Fruit fly (Drosophila melanogaster) whole organism, prepupa: Measurements from ENCODE around the gene mtm.

ENCODE experiments used
- Blimp-1 ChIP-seq: fragments of 200-800 bp; sonication (Bioruptor generic); optimal IDR thresholded peaks from 3 replicates; lab custom pipeline; 2017; ENCODE audit warnings: missing biosample characterization, missing genetic modification characterization, mild to moderate bottlenecking, moderate library complexity, missing genetic modification reagents
- CG10631 ChIP-seq: fragments of 200-800 bp; sonication (Bioruptor generic); optimal IDR thresholded peaks from 2 replicates; lab custom pipeline; 2016; ENCODE audit warnings: missing biosample characterization, missing genetic modification characterization
- CG10669 ChIP-seq: fragments of 200-800 bp; sonication (Bioruptor generic); optimal IDR thresholded peaks from 3 replicates; lab custom pipeline; 2018; ENCODE audit warnings: missing biosample characterization, mild to moderate bottlenecking, missing genetic modification characterization, moderate library complexity
- CG11294 ChIP-seq: fragments of 200-800 bp; sonication (Bioruptor generic); IDR thresholded peaks from 2 replicates; pipeline ENCODE4 v1.3.6; 2022; ENCODE audit warnings: missing biosample characterization, missing genetic modification characterization
- CG11762 ChIP-seq: fragments of 200-800 bp; sonication (Bioruptor generic); optimal IDR thresholded peaks from 3 replicates; lab custom pipeline; 2016; ENCODE audit warnings: missing biosample characterization, missing genetic modification characterization; ENCODE audit not compliant: insufficient read depth
- CG15336 ChIP-seq: fragments of 200-800 bp; sonication (Bioruptor generic); IDR thresholded peaks from 2 replicates; pipeline ENCODE4 v1.3.6; 2022; ENCODE audit warnings: missing biosample characterization, missing genetic modification characterization
- CG1621 ChIP-seq: fragments of 200-800 bp; sonication (Bioruptor generic); optimal IDR thresholded peaks from 3 replicates; lab custom pipeline; 2018; ENCODE audit warnings: missing biosample characterization, mild to moderate bottlenecking, missing genetic modification characterization
- CG16779 ChIP-seq: fragments of 200-800 bp; sonication (Bioruptor generic); optimal IDR thresholded peaks from 3 replicates; lab custom pipeline; 2017; ENCODE audit warnings: missing biosample characterization, mild to moderate bottlenecking, missing genetic modification characterization
- CG32006 ChIP-seq: fragments of 200-800 bp; sonication (Bioruptor generic); optimal IDR thresholded peaks from 3 replicates; lab custom pipeline; 2017; ENCODE audit warnings: missing biosample characterization, mild to moderate bottlenecking, missing genetic modification characterization
- CG34406 ChIP-seq: fragments of 200-800 bp; sonication (Bioruptor generic); optimal IDR thresholded peaks from 3 replicates; lab custom pipeline; 2016; ENCODE audit warnings: missing biosample characterization, missing genetic modification characterization
- CG4318 ChIP-seq: fragments of 200-800 bp; sonication (Bioruptor generic); optimal IDR thresholded peaks from 3 replicates; lab custom pipeline; 2017; ENCODE audit warnings: missing biosample characterization, mild to moderate bottlenecking, missing genetic modification characterization
- CG6163 ChIP-seq: fragments of 200-800 bp; sonication (Bioruptor generic); IDR thresholded peaks from 3 replicates; pipeline ENCODE4 v1.3.6; 2022; ENCODE audit warnings: missing biosample characterization, missing genetic modification characterization
- CG6276 ChIP-seq: fragments of 200-800 bp; sonication (Bioruptor generic); optimal IDR thresholded peaks from 2 replicates; lab custom pipeline; 2017; ENCODE audit warnings: missing biosample characterization, mild to moderate bottlenecking, missing genetic modification characterization
- CG6792 ChIP-seq: fragments of 200-800 bp; sonication (Bioruptor generic); optimal IDR thresholded peaks from 3 replicates; lab custom pipeline; 2016; ENCODE audit warnings: missing biosample characterization, missing genetic modification characterization
- CG6808 ChIP-seq: fragments of 200-800 bp; sonication (Bioruptor generic); optimal IDR thresholded peaks from 3 replicates; lab custom pipeline; 2017; ENCODE audit warnings: missing biosample characterization, missing genetic modification characterization, mild to moderate bottlenecking, moderate library complexity, missing genetic modification reagents
- CG6854 ChIP-seq: fragments of 200-800 bp; sonication (Bioruptor generic); optimal IDR thresholded peaks from 2 replicates; lab custom pipeline; 2017; ENCODE audit warnings: missing biosample characterization, mild to moderate bottlenecking, missing genetic modification characterization
- CG8319 ChIP-seq: fragments of 200-800 bp; sonication (Bioruptor generic); optimal IDR thresholded peaks from 3 replicates; lab custom pipeline; 2016; ENCODE audit warnings: missing biosample characterization, missing genetic modification characterization
- CG8632 ChIP-seq: fragments of 200-800 bp; sonication (Bioruptor generic); optimal IDR thresholded peaks from 3 replicates; lab custom pipeline; 2016; ENCODE audit warnings: missing biosample characterization, missing genetic modification characterization
- Eip78C ChIP-seq: fragments of 200-800 bp; sonication (Bioruptor generic); peaks from one replicate; lab custom pipeline; 2016; ENCODE audit warnings: missing biosample characterization, missing genetic modification characterization
- Eip93F ChIP-seq: fragments of 200-800 bp; sonication (Bioruptor generic); optimal IDR thresholded peaks from 2 replicates; lab custom pipeline; 2016; ENCODE audit warnings: missing biosample characterization, mild to moderate bottlenecking, missing genetic modification characterization
- Ets21C ChIP-seq: fragments of 200-800 bp; sonication (Bioruptor generic); optimal IDR thresholded peaks from 3 replicates; lab custom pipeline; 2016; ENCODE audit warnings: missing biosample characterization, missing genetic modification characterization
- Ets96B ChIP-seq: fragments of 200-800 bp; optimal IDR thresholded peaks from 2 replicates; lab custom pipeline; 2019; ENCODE audit warnings: missing biosample characterization, mild to moderate bottlenecking, missing genetic modification characterization, moderate library complexity
- Gug ChIP-seq: fragments of 200-800 bp; sonication (Bioruptor generic); IDR thresholded peaks from 2 replicates; pipeline ENCODE4 v1.3.6; 2022; ENCODE audit warnings: missing biosample characterization, missing genetic modification characterization
- Hr38 ChIP-seq: sonication (Bioruptor generic); optimal IDR thresholded peaks from 2 replicates; lab custom pipeline; 2016; ENCODE audit warnings: missing biosample characterization, missing genetic modification characterization
- Hr39 ChIP-seq: fragments of 200-800 bp; sonication (Bioruptor generic); optimal IDR thresholded peaks from 2 replicates; lab custom pipeline; 2016; ENCODE audit warnings: missing biosample characterization, missing genetic modification characterization
- Hr4 ChIP-seq: fragments of 200-800 bp; sonication (Bioruptor generic); optimal IDR thresholded peaks from 3 replicates; lab custom pipeline; 2016; ENCODE audit warnings: missing biosample characterization, missing genetic modification characterization
- Met ChIP-seq: fragments of 200-800 bp; sonication (Bioruptor generic); optimal IDR thresholded peaks from 3 replicates; lab custom pipeline; 2016; ENCODE audit warnings: missing biosample characterization, missing genetic modification characterization
- OdsH ChIP-seq: fragments of 200-800 bp; sonication (Bioruptor generic); optimal IDR thresholded peaks from 3 replicates; lab custom pipeline; 2016; ENCODE audit warnings: missing biosample characterization, missing genetic modification characterization
- Smox ChIP-seq: fragments of 200-800 bp; sonication (Bioruptor generic); optimal IDR thresholded peaks from 3 replicates; lab custom pipeline; 2016; ENCODE audit warnings: missing biosample characterization, missing genetic modification characterization
- Sox14 ChIP-seq: fragments of 200-800 bp; sonication (Bioruptor generic); optimal IDR thresholded peaks from 3 replicates; lab custom pipeline; 2016; ENCODE audit warnings: missing biosample characterization, missing genetic modification characterization
- Sox15 ChIP-seq: fragments of 200-800 bp; sonication (Bioruptor generic); optimal IDR thresholded peaks from 3 replicates; lab custom pipeline; 2016; ENCODE audit warnings: missing biosample characterization, missing genetic modification characterization
- achi ChIP-seq: fragments of 200-800 bp; sonication (Bioruptor generic); optimal IDR thresholded peaks from 3 replicates; lab custom pipeline; 2016; ENCODE audit warnings: missing biosample characterization, missing genetic modification characterization
- dac ChIP-seq: fragments of 200-800 bp; sonication (Bioruptor generic); optimal IDR thresholded peaks from 2 replicates; lab custom pipeline; 2017; ENCODE audit warnings: missing biosample characterization, mild to moderate bottlenecking, missing genetic modification characterization
- eg ChIP-seq: fragments of 200-800 bp; sonication (Bioruptor generic); IDR thresholded peaks from 3 replicates; pipeline ENCODE4 v1.3.6; 2022; ENCODE audit warnings: missing biosample characterization, missing genetic modification characterization
- esn ChIP-seq: fragments of 200-800 bp; sonication (Bioruptor generic); optimal IDR thresholded peaks from 2 replicates; lab custom pipeline; 2016; ENCODE audit warnings: missing biosample characterization, mild to moderate bottlenecking, missing genetic modification characterization, moderate library complexity
- fd85E ChIP-seq: fragments of 200-800 bp; sonication (Bioruptor generic); optimal IDR thresholded peaks from 3 replicates; lab custom pipeline; 2016; ENCODE audit warnings: missing biosample characterization, missing genetic modification characterization
- fkh ChIP-seq: fragments of 200-800 bp; sonication (Bioruptor generic); optimal IDR thresholded peaks from 3 replicates; lab custom pipeline; 2017; ENCODE audit warnings: missing biosample characterization, mild to moderate bottlenecking, missing genetic modification characterization, moderate library complexity
- lz ChIP-seq: fragments of 200-800 bp; sonication (Bioruptor generic); optimal IDR thresholded peaks from 3 replicates; lab custom pipeline; 2016; ENCODE audit warnings: missing biosample characterization, missing genetic modification characterization
- pdm3 ChIP-seq: fragments of 200-800 bp; sonication (Bioruptor generic); optimal IDR thresholded peaks from 3 replicates; lab custom pipeline; 2016; ENCODE audit warnings: missing biosample characterization, missing genetic modification characterization
- spab ChIP-seq: fragments of 200-800 bp; sonication (Bioruptor generic); optimal IDR thresholded peaks from 2 replicates; lab custom pipeline; 2017; ENCODE audit warnings: missing biosample characterization, mild to moderate bottlenecking, missing genetic modification characterization, missing genetic modification reagents
- ss ChIP-seq, 2 experiments: fragments of 200-800 bp; sonication (Bioruptor generic); optimal IDR thresholded peaks; 2 replicates in 1 of 2; 3 replicates in 1 of 2; lab custom pipeline; 2017 to 2018; ENCODE audit warnings: mild to moderate bottlenecking in 2 of 2, missing biosample characterization in 2 of 2, missing genetic modification characterization in 2 of 2, moderate library complexity in 1 of 2
- svp ChIP-seq: fragments of 200-800 bp; sonication (Bioruptor generic); peaks from one replicate; lab custom pipeline; 2016; ENCODE audit warnings: missing biosample characterization, missing genetic modification characterization
- topi ChIP-seq: fragments of 200-800 bp; sonication (Bioruptor generic); optimal IDR thresholded peaks from 3 replicates; lab custom pipeline; 2016; ENCODE audit warnings: missing biosample characterization, missing genetic modification characterization
- vri ChIP-seq: fragments of 200-800 bp; sonication (Bioruptor generic); optimal IDR thresholded peaks from 3 replicates; lab custom pipeline; 2016; ENCODE audit warnings: missing biosample characterization, mild to moderate bottlenecking, missing genetic modification characterization

mtm gene

dm6 chr2L:6081134-6081832, 44.5 kb upstream of the mtm start:
- peak; percentile 93 for TF ChIP-seq svp (GFP tag; lab: Kevin White, UChicago)
- peak; percentile 73 for TF ChIP-seq Eip93F (GFP tag; lab: Kevin White, UChicago)
- TF ChIP-seq Eip78C (GFP tag; lab: Kevin White, UChicago) = peak; percentile 93
- TF ChIP-seq Blimp-1 (GFP tag; lab: Kevin White, UChicago) = peak; percentile 42
- TF ChIP-seq CG6163 (GFP tag; lab: Robert Waterston, UW) = peak; percentile 29; the same call in 1 of the 3 replicates
- TF ChIP-seq Hr38 (GFP tag; lab: Kevin White, UChicago) = no peak
- TF ChIP-seq vri (GFP tag; lab: Kevin White, UChicago) = no peak
- TF ChIP-seq Met (GFP tag; lab: Kevin White, UChicago) = peak; percentile 100
- TF ChIP-seq ss (GFP tag; optimal IDR thresholded peaks at IDR 0.05; lab: Kevin White, UChicago) = peak; percentile 54 to 73
- TF ChIP-seq CG6854 (GFP tag; lab: Kevin White, UChicago) = peak; percentile 72
- TF ChIP-seq Hr39 (GFP tag; lab: Kevin White, UChicago) = peak; percentile 4
- no peak for TF ChIP-seq CG32006 (GFP tag; lab: Kevin White, UChicago)
- TF ChIP-seq CG10669 (GFP tag; lab: Kevin White, UChicago) = no peak

dm6 chr2L:6080329-6080728, 43.5 kb upstream of the mtm start:
- peak; percentile 39 for TF ChIP-seq CG16779
- TF ChIP-seq CG10631 (GFP tag; lab: Kevin White, UChicago) = no peak
- peak; percentile 91 for TF ChIP-seq fkh (GFP tag; lab: Kevin White, UChicago)
- TF ChIP-seq CG6163 (GFP tag; lab: Robert Waterston, UW) = peak; percentile 28; the same call in 1 of the 3 replicates

- no peak for TF ChIP-seq Ets21C
- TF ChIP-seq Gug = peak; percentile 42
- no peak for TF ChIP-seq CG8319 (GFP tag; lab: Kevin White, UChicago)
- TF ChIP-seq CG10631 (GFP tag; lab: Kevin White, UChicago) = no peak
- TF ChIP-seq CG1621 = peak; percentile 25
- no peak for TF ChIP-seq eg (GFP tag; lab: Robert Waterston, UW)
- peak; percentile 1 for TF ChIP-seq Sox14 (GFP tag; lab: Kevin White, UChicago)
- no peak for TF ChIP-seq CG8632
- peak; percentile 63 to 72 for TF ChIP-seq ss (GFP tag; optimal IDR thresholded peaks at IDR 0.05; lab: Kevin White, UChicago)
- no peak for TF ChIP-seq spab (GFP tag; lab: Kevin White, UChicago)
- TF ChIP-seq CG6854 (GFP tag; lab: Kevin White, UChicago) = peak; percentile 50
- TF ChIP-seq Ets96B (tag; lab: Kevin White, UChicago) = no peak
- no peak for TF ChIP-seq OdsH (GFP tag; lab: Kevin White, UChicago)
- TF ChIP-seq CG11762 (GFP tag; lab: Kevin White, UChicago) = no peak
- TF ChIP-seq CG15336 = peak; percentile 38; the same call in 1 of the 2 replicates
- peak; percentile 63 for TF ChIP-seq CG16779
- no peak for TF ChIP-seq CG34406
- no peak for TF ChIP-seq CG32006 (GFP tag; lab: Kevin White, UChicago)
- peak; percentile 71 for TF ChIP-seq fkh (GFP tag; lab: Kevin White, UChicago)
- TF ChIP-seq Eip78C (GFP tag; lab: Kevin White, UChicago) = peak; percentile 88
- no peak for TF ChIP-seq CG4318 (GFP tag; lab: Kevin White, UChicago)
- peak; percentile 8 for TF ChIP-seq topi (GFP tag; lab: Kevin White, UChicago)
- no peak for TF ChIP-seq achi (GFP tag; lab: Kevin White, UChicago)
- TF ChIP-seq CG6792 (GFP tag; lab: Kevin White, UChicago) = no peak
- no peak for TF ChIP-seq CG11294 (GFP tag; lab: Robert Waterston, UW)
- TF ChIP-seq CG6808 (GFP tag; lab: Kevin White, UChicago) = no peak
- no peak for TF ChIP-seq fd85E (GFP tag; lab: Kevin White, UChicago)
- no peak for TF ChIP-seq lz (GFP tag; lab: Kevin White, UChicago)
- peak; percentile 21 for TF ChIP-seq CG6276 (GFP tag; lab: Kevin White, UChicago)
- TF ChIP-seq dac (GFP tag; lab: Kevin White, UChicago) = no peak
- peak; percentile 3 for TF ChIP-seq esn (GFP tag; lab: Kevin White, UChicago)
- TF ChIP-seq CG6163 (GFP tag; lab: Robert Waterston, UW) = peak; percentile 73
- peak; percentile 85 for TF ChIP-seq svp (GFP tag; lab: Kevin White, UChicago)
- no peak for TF ChIP-seq Sox15
- TF ChIP-seq Met (GFP tag; lab: Kevin White, UChicago) = peak; percentile 100
- no peak for TF ChIP-seq pdm3
- no peak for TF ChIP-seq Hr4 (GFP tag; lab: Kevin White, UChicago)
- TF ChIP-seq Smox (GFP tag; lab: Kevin White, UChicago) = no peak
Observed at dm6 chr2L:6078757-6079351, 42.0 kb upstream of the mtm start.
